Worm (Caenorhabditis elegans): ENCODE measurements around the gene nstp-6.

DNA sequence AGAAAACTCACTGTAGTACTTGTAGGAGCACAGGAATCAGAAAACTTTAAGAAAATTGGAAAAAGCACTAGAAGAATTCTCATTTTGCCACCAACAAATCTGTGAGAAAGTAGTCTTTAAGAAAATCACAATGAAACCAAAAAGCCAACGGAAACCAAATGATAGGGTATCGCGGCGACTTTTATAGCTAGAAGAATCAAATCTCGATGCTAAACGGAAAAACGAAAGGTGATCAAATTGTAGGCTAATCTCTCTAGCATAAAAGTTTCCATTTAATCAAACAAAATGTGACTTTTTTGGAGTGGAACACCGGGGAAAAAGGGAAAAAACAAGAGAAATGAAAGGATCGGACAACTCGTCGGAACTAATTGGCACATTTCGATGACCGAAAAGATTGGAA, 51.0 kb downstream of the nstp-6 start, which contains the start of gene C09G12.17:
- TF ChIP-seq nhr-90 (tag; optimal IDR thresholded peaks at IDR 0.05), result no peak
- TF ChIP-seq fkh-3 (tag; optimal IDR thresholded peaks at IDR 0.05), result no peak
- no peak for TF ChIP-seq dpl-1 (GFP tag; optimal IDR thresholded peaks at IDR 0.05)
- TF ChIP-seq him-1 (tag; optimal IDR thresholded peaks at IDR 0.05), result no peak

Data from whole organism, young adult.